Worm (Caenorhabditis elegans) whole organism, L1 larva: ENCODE results near the gene gen-1.

ENCODE experiments used
- alr-1 ChIP-seq: fragments of 200-800 bp; sonication (Bioruptor generic); optimal IDR thresholded peaks from 2 replicates; lab custom pipeline; 2018; ENCODE audit warnings: borderline replicate concordance, mild to moderate bottlenecking, missing genetic modification characterization, missing compliant biosample characterization
- ama-1 ChIP-seq: fragments of 150-350 bp; optimal IDR thresholded peaks from 2 replicates; lab custom pipeline; 2014
- blmp-1 ChIP-seq: fragments of 150-350 bp; optimal IDR thresholded peaks from 2 replicates; lab custom pipeline; 2014; ENCODE audit warnings: missing biosample characterization, missing genetic modification characterization
- ceh-88 ChIP-seq: fragments of 200-800 bp; sonication (Bioruptor generic); IDR thresholded peaks from 2 replicates; pipeline ENCODE4 v1.3.6; 2022; ENCODE audit warnings: missing genetic modification characterization, missing compliant biosample characterization
- egl-13 ChIP-seq: sonication (generic microtip); optimal IDR thresholded peaks from 2 replicates; lab custom pipeline; 2016; ENCODE audit warnings: missing genotype, missing genetic modification reagents, missing genetic modification characterization, missing compliant biosample characterization
- lin-13 ChIP-seq: fragments of 150-350 bp; optimal IDR thresholded peaks from 2 replicates; lab custom pipeline; 2014; ENCODE audit warnings: missing biosample characterization, missing genetic modification reagents, missing genetic modification characterization
- lsy-2 ChIP-seq, 2 experiments: fragments of 150-350 bp; optimal IDR thresholded peaks; 2 replicates each; lab custom pipeline; 2014; ENCODE audit warnings: missing biosample characterization in 2 of 2, missing genetic modification characterization in 2 of 2
- mdl-1 ChIP-seq, 2 experiments: fragments of 150-350 bp; optimal IDR thresholded peaks; 2 replicates each; lab custom pipeline; 2014 to 2017; ENCODE audit warnings: missing biosample characterization in 2 of 2, missing genetic modification characterization in 2 of 2, inconsistent platforms in 1 of 2
- nhr-12 ChIP-seq: sonication (generic microtip); optimal IDR thresholded peaks from 2 replicates; lab custom pipeline; 2017; ENCODE audit warnings: missing biosample characterization, missing genetic modification characterization
- nhr-76 ChIP-seq: sonication (generic microtip); optimal IDR thresholded peaks from 2 replicates; lab custom pipeline; 2017; ENCODE audit warnings: missing biosample characterization, missing genetic modification characterization
- swsn-7 ChIP-seq: sonication (generic microtip); optimal IDR thresholded peaks from 2 replicates; lab custom pipeline; 2016; ENCODE audit warnings: missing genetic modification characterization, missing compliant biosample characterization
- unc-62 ChIP-seq: fragments of 150-350 bp; optimal IDR thresholded peaks from 2 replicates; lab custom pipeline; 2014; ENCODE audit warnings: missing biosample characterization, missing genetic modification reagents, missing genetic modification characterization
- unc-86 ChIP-seq: sonication (generic microtip); optimal IDR thresholded peaks from 2 replicates; lab custom pipeline; 2016; ENCODE audit warnings: missing genetic modification characterization, missing compliant biosample characterization
- ztf-11 ChIP-seq, 2 experiments: sonication (generic microtip); optimal IDR thresholded peaks; 2 replicates each; lab custom pipeline; 2016 to 2017; ENCODE audit warnings: missing genetic modification characterization in 2 of 2, missing biosample characterization in 1 of 2, missing compliant biosample characterization in 1 of 2

DNA sequence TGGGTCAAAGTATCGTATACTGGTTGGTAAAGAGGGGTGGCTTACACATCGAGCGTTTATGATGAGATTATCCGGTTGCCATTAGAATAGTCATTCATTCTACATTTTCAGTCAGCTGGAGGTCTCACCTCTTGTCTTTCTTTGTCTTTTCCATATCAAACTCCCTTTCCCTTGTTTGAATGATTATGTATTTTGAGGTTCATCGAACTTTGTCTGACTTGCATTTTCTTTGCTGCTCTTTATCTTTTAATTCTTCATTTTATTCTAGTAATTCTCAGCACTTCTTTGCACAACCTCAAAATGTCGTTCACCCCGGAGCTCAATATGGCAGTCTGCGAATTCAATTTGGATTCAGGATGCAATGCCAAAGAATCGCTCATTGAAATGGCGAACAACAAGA, 7.4 kb downstream of the gen-1 start, which contains the start of gene T12A2.3:
- no peak for TF ChIP-seq blmp-1 (tag; lab: Kevin White, UChicago)
- TF ChIP-seq ama-1 (lab: Kevin White, UChicago), result no peak
- TF ChIP-seq alr-1 (tag; lab: Kevin White, UChicago), result no peak
- TF ChIP-seq unc-62 (GFP tag; lab: Kevin White, UChicago), result no peak
- TF ChIP-seq swsn-7 (tag; lab: Kevin White, UChicago), result no peak
- TF ChIP-seq mdl-1 (tag; optimal IDR thresholded peaks at IDR 0.05; lab: Kevin White, UChicago), result no peak
- TF ChIP-seq nhr-12, result no peak
- TF ChIP-seq lin-13 (GFP tag; lab: Kevin White, UChicago), result no peak
- TF ChIP-seq ceh-88 (GFP tag; lab: Robert Waterston, UW), result no peak
- no peak for TF ChIP-seq ztf-11 (tag; optimal IDR thresholded peaks at IDR 0.05; lab: Kevin White, UChicago)
- no peak for TF ChIP-seq lsy-2 (tag; optimal IDR thresholded peaks at IDR 0.05; lab: Kevin White, UChicago)
- TF ChIP-seq egl-13 (tag; lab: Kevin White, UChicago), result no peak
- TF ChIP-seq nhr-76 (tag; lab: Kevin White, UChicago), result no peak
- no peak for TF ChIP-seq unc-86
